Fruit fly (Drosophila melanogaster) Kc167 (cell line): ENCODE results near the gene Snx3.

ENCODE experiments used
- Myc ChIP-seq: fragments of >200 bp; optimal IDR thresholded peaks from 2 replicates; lab custom pipeline; 2017; ENCODE audit warnings: missing external identifiers
- psq ChIP-seq: fragments of >200 bp; optimal IDR thresholded peaks from 2 replicates; lab custom pipeline; 2017; ENCODE audit warnings: missing external identifiers
- ttk ChIP-seq: sonication (Bioruptor generic); optimal IDR thresholded peaks from 2 replicates; lab custom pipeline; 2017; ENCODE audit warnings: missing external identifiers

DNA sequence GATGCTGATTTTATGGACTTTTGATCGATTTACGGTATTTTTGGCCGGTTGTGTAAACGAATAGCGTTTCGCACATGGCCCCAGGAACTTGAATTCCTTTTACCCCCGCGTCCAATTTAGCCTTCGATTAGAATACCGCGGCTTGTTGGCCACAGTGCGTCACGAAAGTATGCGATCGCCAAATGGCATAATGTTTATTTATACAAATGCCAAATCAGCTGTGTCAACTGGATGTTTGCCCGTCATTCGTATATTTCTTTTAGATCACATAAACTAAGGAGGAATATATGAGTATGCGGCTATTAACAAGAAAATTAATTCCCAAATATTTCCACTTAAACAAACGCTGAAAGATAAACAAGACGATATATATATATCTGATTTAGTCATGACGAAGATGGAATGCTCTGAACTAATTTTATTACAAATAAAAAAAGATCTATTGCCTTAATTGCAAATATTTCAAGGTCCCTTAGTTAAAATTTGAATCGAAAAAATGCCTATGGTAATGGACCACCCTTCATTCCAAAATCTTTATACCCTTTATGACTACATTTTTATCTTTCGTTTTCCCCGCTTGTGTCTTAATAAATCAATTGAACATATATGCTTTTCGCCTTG, 29.2 kb downstream of the Snx3 start:
- TF ChIP-seq ttk (lab: Kevin White, UChicago) (no peak), Myc (lab: Kevin White, UChicago) (no peak), psq (lab: Kevin White, UChicago) (no peak)
